Worm (Caenorhabditis elegans) whole organism, L1 larva: ENCODE measurements around the gene F19F10.11.

Source experiments
- ama-1 ChIP-seq: fragments of 150-350 bp; optimal IDR thresholded peaks from 2 replicates; lab custom pipeline; 2014
- ceh-90 ChIP-seq: sonication (generic microtip); optimal IDR thresholded peaks from 2 replicates; lab custom pipeline; 2016; ENCODE audit warnings: missing genetic modification characterization, missing compliant biosample characterization
- skn-1 ChIP-seq: fragments of 150-350 bp; optimal IDR thresholded peaks from 2 replicates; lab custom pipeline; 2014; ENCODE audit warnings: missing biosample characterization, missing genetic modification characterization

- TF ChIP-seq ceh-90 (tag; lab: Kevin White, UChicago) (no peak), skn-1 (tag; lab: Kevin White, UChicago) (no peak), ama-1 (no peak)
Observed at ce11 chrV:7629504-7629903, 42.0 kb upstream of the F19F10.11 start, which contains the start of gene srd-30.
